Fruit fly (Drosophila melanogaster) whole organism, embryonic: ENCODE measurements around the gene Dh44.
A peak's percentile ranks its signal among the peaks of the same experiment; 100 is the strongest.

Experiments used
- ATbp ChIP-seq: fragments of 200-800 bp; sonication (Bioruptor generic); optimal IDR thresholded peaks from 2 replicates; lab custom pipeline; 2017; ENCODE audit warnings: missing biosample characterization, mild to moderate bottlenecking, missing genetic modification characterization, missing genetic modification reagents
- Ada2b ChIP-seq: fragments of 200-800 bp; sonication (Bioruptor generic); IDR thresholded peaks from 2 replicates; pipeline ENCODE4 v1.3.6; 2022; ENCODE audit warnings: missing biosample characterization, missing genetic modification characterization
- Atf3 ChIP-seq: fragments of 200-800 bp; sonication (Bioruptor generic); optimal IDR thresholded peaks from 3 replicates; lab custom pipeline; 2016; ENCODE audit warnings: missing biosample characterization, missing genetic modification characterization
- BEAF-32 ChIP-seq: fragments of 200-800 bp; sonication (Bioruptor generic); optimal IDR thresholded peaks from 3 replicates; lab custom pipeline; 2017; ENCODE audit warnings: missing biosample characterization, missing genetic modification characterization, mild to moderate bottlenecking, moderate library complexity, missing genetic modification reagents
- C15 ChIP-seq: fragments of 200-800 bp; sonication (Bioruptor generic); IDR thresholded peaks from 3 replicates; pipeline ENCODE4 v1.3.6; 2022; ENCODE audit warnings: missing biosample characterization, missing genetic modification characterization
- CG10565 ChIP-seq: fragments of 200-800 bp; sonication (Bioruptor generic); optimal IDR thresholded peaks from 3 replicates; lab custom pipeline; 2016; ENCODE audit warnings: missing biosample characterization, mild to moderate bottlenecking, missing genetic modification characterization
- CG12104 ChIP-seq: fragments of 200-800 bp; sonication (Bioruptor generic); optimal IDR thresholded peaks from 3 replicates; lab custom pipeline; 2016; ENCODE audit warnings: missing biosample characterization, missing genetic modification characterization
- CG12155 ChIP-seq: fragments of 200-800 bp; sonication (Bioruptor generic); optimal IDR thresholded peaks from 3 replicates; lab custom pipeline; 2016; ENCODE audit warnings: missing biosample characterization, missing genetic modification characterization
- CG13894 ChIP-seq: fragments of 200-800 bp; sonication (Bioruptor generic); optimal IDR thresholded peaks from 3 replicates; lab custom pipeline; 2018; ENCODE audit warnings: missing biosample characterization, mild to moderate bottlenecking, missing genetic modification characterization, moderate library complexity
- CG14014 ChIP-seq: fragments of 200-800 bp; sonication (Bioruptor generic); IDR thresholded peaks from 2 replicates; pipeline ENCODE4 v1.3.6; 2022; ENCODE audit warnings: missing biosample characterization, missing genetic modification characterization
- CG1603 ChIP-seq: fragments of 200-800 bp; sonication (Bioruptor generic); optimal IDR thresholded peaks from 2 replicates; lab custom pipeline; 2019; ENCODE audit warnings: missing biosample characterization, mild to moderate bottlenecking, missing genetic modification characterization, moderate library complexity
- CG17829 ChIP-seq: fragments of 200-800 bp; optimal IDR thresholded peaks from 2 replicates; lab custom pipeline; 2019; ENCODE audit warnings: missing biosample characterization, mild to moderate bottlenecking, missing genetic modification characterization, moderate library complexity
- CG1792 ChIP-seq: fragments of 200-800 bp; sonication (Bioruptor generic); optimal IDR thresholded peaks from 2 replicates; lab custom pipeline; 2016; ENCODE audit warnings: missing biosample characterization, missing genetic modification characterization
- CG32532 ChIP-seq: fragments of 200-800 bp; sonication (Bioruptor generic); IDR thresholded peaks from 2 replicates; pipeline ENCODE4 v1.3.6; 2022; ENCODE audit warnings: missing biosample characterization, missing genetic modification characterization
- CG34422 ChIP-seq: fragments of 200-800 bp; sonication (Bioruptor generic); IDR thresholded peaks from 3 replicates; pipeline ENCODE4 v1.3.6; 2022; ENCODE audit warnings: missing biosample characterization, missing genetic modification characterization
- CG4854 ChIP-seq: fragments of 200-800 bp; sonication (Bioruptor generic); optimal IDR thresholded peaks from 2 replicates; lab custom pipeline; 2016; ENCODE audit warnings: missing biosample characterization, missing genetic modification characterization, inconsistent platforms
- CG6854 ChIP-seq: fragments of 200-800 bp; sonication (Bioruptor generic); optimal IDR thresholded peaks from 3 replicates; lab custom pipeline; 2017; ENCODE audit warnings: missing biosample characterization, mild to moderate bottlenecking, missing genetic modification characterization
- CG7357 ChIP-seq: fragments of 200-800 bp; sonication (Bioruptor generic); IDR thresholded peaks from 3 replicates; pipeline ENCODE4 v1.3.6; 2022; ENCODE audit warnings: missing biosample characterization, missing genetic modification characterization
- CG7372 ChIP-seq: fragments of 200-800 bp; sonication (Bioruptor generic); IDR thresholded peaks from 2 replicates; pipeline ENCODE4 v1.3.6; 2022; ENCODE audit warnings: missing biosample characterization, missing genetic modification characterization
- CG7786 ChIP-seq: fragments of 200-800 bp; sonication (Bioruptor generic); optimal IDR thresholded peaks from 2 replicates; lab custom pipeline; 2016; ENCODE audit warnings: missing biosample characterization, missing genetic modification characterization
- CG8944 ChIP-seq: fragments of 200-800 bp; sonication (Bioruptor generic); optimal IDR thresholded peaks from 3 replicates; lab custom pipeline; 2016; ENCODE audit warnings: missing biosample characterization, missing genetic modification characterization
- CG9727 ChIP-seq: fragments of 200-800 bp; sonication (Bioruptor generic); optimal IDR thresholded peaks from 3 replicates; lab custom pipeline; 2017; ENCODE audit warnings: missing biosample characterization, mild to moderate bottlenecking, missing genetic modification characterization
- Drgx ChIP-seq: fragments of 200-800 bp; sonication (Bioruptor generic); IDR thresholded peaks from 2 replicates; pipeline ENCODE4 v1.3.6; 2022; ENCODE audit warnings: missing biosample characterization, missing genetic modification characterization
- GATAe ChIP-seq: fragments of 200-800 bp; sonication (Bioruptor generic); conservative IDR thresholded peaks from 2 replicates; pipeline ENCODE4 v1.3.6; 2022; ENCODE audit warnings: missing biosample characterization, missing genetic modification characterization
- HHEX ChIP-seq: fragments of 200-800 bp; sonication (Bioruptor generic); optimal IDR thresholded peaks from 3 replicates; lab custom pipeline; 2017; ENCODE audit warnings: missing biosample characterization, mild to moderate bottlenecking, missing genetic modification characterization, missing genetic modification reagents
- HLH54F ChIP-seq: fragments of 200-800 bp; sonication (Bioruptor generic); optimal IDR thresholded peaks from 3 replicates; lab custom pipeline; 2016; ENCODE audit warnings: missing biosample characterization, missing genetic modification characterization
- NC2β ChIP-seq: fragments of 200-800 bp; sonication (Bioruptor generic); optimal IDR thresholded peaks from 2 replicates; lab custom pipeline; 2016; ENCODE audit warnings: missing biosample characterization, missing genetic modification characterization
- NFAT ChIP-seq: fragments of 200-800 bp; sonication (Bioruptor generic); IDR thresholded peaks from 2 replicates; pipeline ENCODE4 v1.3.6; 2022; ENCODE audit warnings: missing biosample characterization, missing genetic modification characterization
- PHDP ChIP-seq: fragments of 200-800 bp; sonication (Bioruptor generic); optimal IDR thresholded peaks from 3 replicates; lab custom pipeline; 2018; ENCODE audit warnings: missing biosample characterization, mild to moderate bottlenecking, missing genetic modification characterization, moderate library complexity
- Ravus ChIP-seq: fragments of 200-800 bp; sonication (Bioruptor generic); IDR thresholded peaks from 2 replicates; pipeline ENCODE4 v1.3.6; 2022; ENCODE audit warnings: missing biosample characterization, missing genetic modification characterization
- Spps ChIP-seq: fragments of 200-800 bp; sonication (Bioruptor generic); optimal IDR thresholded peaks from 2 replicates; lab custom pipeline; 2018; ENCODE audit warnings: missing biosample characterization, mild to moderate bottlenecking, missing genetic modification characterization
- Ssrp ChIP-seq: fragments of 200-800 bp; sonication (Bioruptor generic); optimal IDR thresholded peaks from 2 replicates; lab custom pipeline; 2018; ENCODE audit warnings: missing biosample characterization, mild to moderate bottlenecking, missing genetic modification characterization, moderate library complexity
- Xrp1 ChIP-seq: fragments of 200-800 bp; sonication (Bioruptor generic); IDR thresholded peaks from 2 replicates; pipeline ENCODE4 v1.3.6; 2022; ENCODE audit warnings: missing biosample characterization, missing genetic modification characterization
- bab2 ChIP-seq: fragments of 200-800 bp; sonication (Bioruptor generic); optimal IDR thresholded peaks from 2 replicates; lab custom pipeline; 2016; ENCODE audit warnings: missing biosample characterization, missing genetic modification characterization
- chif ChIP-seq, 2 experiments: fragments of 200-800 bp; sonication (Bioruptor generic); optimal IDR thresholded peaks; 3 replicates each; lab custom pipeline; 2016; ENCODE audit warnings: missing biosample characterization in 2 of 2, missing genetic modification characterization in 2 of 2
- fd3F ChIP-seq: fragments of 200-800 bp; sonication (Bioruptor generic); optimal IDR thresholded peaks from 2 replicates; lab custom pipeline; 2018; ENCODE audit warnings: missing biosample characterization, mild to moderate bottlenecking, missing genetic modification characterization, moderate library complexity
- gce ChIP-seq: fragments of 200-800 bp; sonication (Bioruptor generic); IDR thresholded peaks from 3 replicates; pipeline ENCODE4 v1.3.6; 2022; ENCODE audit warnings: missing biosample characterization, missing genetic modification characterization
- hth ChIP-seq: fragments of >200 bp; optimal IDR thresholded peaks from 2 replicates; lab custom pipeline; 2017; ENCODE audit warnings: inconsistent platforms
- ken ChIP-seq: fragments of 200-800 bp; sonication (Bioruptor generic); IDR thresholded peaks from 3 replicates; pipeline ENCODE4 v1.3.6; 2022; ENCODE audit warnings: missing biosample characterization, missing genetic modification characterization
- lbe ChIP-seq: fragments of 200-800 bp; sonication (Bioruptor generic); optimal IDR thresholded peaks from 2 replicates; lab custom pipeline; 2016; ENCODE audit warnings: missing biosample characterization, mild to moderate bottlenecking, missing genetic modification characterization
- mirr ChIP-seq: fragments of 200-800 bp; sonication (Bioruptor generic); optimal IDR thresholded peaks from 3 replicates; lab custom pipeline; 2018; ENCODE audit warnings: missing biosample characterization, mild to moderate bottlenecking, missing genetic modification characterization
- oc ChIP-seq: fragments of 200-800 bp; sonication (Bioruptor generic); optimal IDR thresholded peaks from 2 replicates; lab custom pipeline; 2018; ENCODE audit warnings: missing biosample characterization, mild to moderate bottlenecking, missing genetic modification characterization, moderate library complexity
- pzg ChIP-seq: fragments of 200-800 bp; sonication (Bioruptor generic); optimal IDR thresholded peaks from 3 replicates; lab custom pipeline; 2018; ENCODE audit warnings: missing biosample characterization, mild to moderate bottlenecking, missing genetic modification characterization, moderate library complexity
- repo ChIP-seq: fragments of 200-800 bp; sonication (Bioruptor generic); optimal IDR thresholded peaks from 2 replicates; lab custom pipeline; 2016; ENCODE audit warnings: missing biosample characterization, missing genetic modification characterization
- ro ChIP-seq: fragments of 200-800 bp; sonication (Bioruptor generic); IDR thresholded peaks from 2 replicates; pipeline ENCODE4 v1.3.6; 2022; ENCODE audit warnings: missing biosample characterization, missing genetic modification characterization
- row ChIP-seq: fragments of 200-800 bp; sonication (Bioruptor generic); IDR thresholded peaks from 3 replicates; pipeline ENCODE4 v1.3.6; 2022; ENCODE audit warnings: missing biosample characterization, missing genetic modification characterization
- salm ChIP-seq: fragments of 200-800 bp; sonication (Bioruptor generic); optimal IDR thresholded peaks from 2 replicates; lab custom pipeline; 2018; ENCODE audit warnings: missing biosample characterization, mild to moderate bottlenecking, missing genetic modification characterization
- sc ChIP-seq, 3 experiments: fragments of >200 bp in 2 of 3; fragments of 200-800 bp in 1 of 3; sonication (Bioruptor generic) in 1 of 3; optimal IDR thresholded peaks; 2 replicates in 2 of 3; 3 replicates in 1 of 3; lab custom pipeline; 2017; ENCODE audit warnings: mild to moderate bottlenecking in 1 of 3, missing biosample characterization in 1 of 3, missing genetic modification characterization in 1 of 3, missing genetic modification reagents in 1 of 3
- ssp ChIP-seq: fragments of 200-800 bp; sonication (Bioruptor generic); IDR thresholded peaks from 2 replicates; pipeline ENCODE4 v1.3.6; 2022; ENCODE audit warnings: missing biosample characterization, missing genetic modification characterization
- tin ChIP-seq: fragments of 200-800 bp; sonication (Bioruptor generic); optimal IDR thresholded peaks from 3 replicates; lab custom pipeline; 2016; ENCODE audit warnings: missing biosample characterization, missing genetic modification characterization
- vvl ChIP-seq: fragments of 200-800 bp; sonication (Bioruptor generic); IDR thresholded peaks from 2 replicates; pipeline ENCODE4 v1.3.6; 2022; ENCODE audit warnings: missing biosample characterization, missing genetic modification characterization
- zfh1 ChIP-seq: fragments of 200-800 bp; sonication (Bioruptor generic); IDR thresholded peaks from 3 replicates; pipeline ENCODE4 v1.3.6; 2022; ENCODE audit warnings: missing biosample characterization, missing genetic modification characterization

Dh44 gene

DNA sequence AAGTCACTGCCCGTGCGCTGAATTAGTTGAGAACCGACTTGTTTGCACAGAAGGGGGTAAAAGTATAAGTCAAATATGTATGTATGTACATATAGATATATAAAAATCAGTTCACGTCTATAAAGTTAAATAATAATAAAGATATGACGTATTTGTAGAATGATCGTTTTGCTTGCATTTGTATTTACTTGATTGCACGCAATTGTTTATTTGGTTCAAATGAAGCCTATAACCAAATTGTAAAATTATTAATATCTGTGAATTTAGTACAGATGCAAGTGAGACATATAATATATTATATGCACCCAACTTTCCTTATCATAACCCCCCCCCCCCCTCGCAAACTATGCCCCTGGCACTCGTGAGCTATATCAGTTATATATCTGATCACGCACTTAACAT lies 37.4 kb upstream of the Dh44 start (continued):
- TF ChIP-seq ATbp (GFP tag; lab: Kevin White, UChicago) (peak; percentile 67), ssp (no peak), Atf3 (no peak), repo (GFP tag; lab: Kevin White, UChicago) (no peak), lbe (no peak), CG7786 (GFP tag; lab: Kevin White, UChicago) (no peak), CG14014 (GFP tag; lab: Robert Waterston, UW) (no peak), HLH54F (GFP tag; lab: Kevin White, UChicago) (no peak), NC2β (no peak), CG8944 (GFP tag; lab: Kevin White, UChicago) (no peak), bab2 (GFP tag; lab: Kevin White, UChicago) (no peak), CG12104 (peak; percentile 40), oc (no peak), CG1792 (GFP tag; lab: Kevin White, UChicago) (no peak), CG17829 (tag; lab: Kevin White, UChicago) (no peak), pzg (GFP tag; lab: Kevin White, UChicago) (no peak), mirr (no peak), fd3F (GFP tag; lab: Kevin White, UChicago) (peak; percentile 32), C15 (GFP tag; lab: Robert Waterston, UW) (no peak), CG7357 (no peak), Xrp1 (peak; percentile 50), salm (peak; percentile 15), CG4854 (GFP tag; lab: Kevin White, UChicago) (no peak), PHDP (tag; lab: Kevin White, UChicago) (peak; percentile 61), Spps (tag; lab: Kevin White, UChicago) (no peak), tin (GFP tag; lab: Kevin White, UChicago) (no peak), CG7372 (peak; percentile 24; the same call in 1 of the 2 replicates), GATAe (GFP tag; lab: Robert Waterston, UW) (no peak), Drgx (GFP tag; lab: Robert Waterston, UW) (no peak), CG12155 (GFP tag; lab: Kevin White, UChicago) (no peak), CG34422 (GFP tag; lab: Robert Waterston, UW) (no peak), CG1603 (peak; percentile 29), CG10565 (no peak), CG6854 (GFP tag; lab: Kevin White, UChicago) (peak; percentile 44), ken (GFP tag; lab: Robert Waterston, UW) (no peak), CG9727 (GFP tag; lab: Kevin White, UChicago) (peak; percentile 72), Ada2b (GFP tag; lab: Robert Waterston, UW) (no peak), hth (no peak), CG13894 (tag; lab: Kevin White, UChicago) (peak; percentile 58), sc (optimal IDR thresholded peaks at IDR 0.05; lab: Kevin White, UChicago) (no peak), sc (GFP tag; optimal IDR thresholded peaks at IDR 0.05; lab: Kevin White, UChicago) (no peak), gce (GFP tag; lab: Robert Waterston, UW) (no peak), CG32532 (GFP tag; lab: Robert Waterston, UW) (peak; percentile 57), zfh1 (GFP tag; lab: Robert Waterston, UW) (no peak), vvl (GFP tag; lab: Robert Waterston, UW) (no peak), ro (no peak), NFAT (GFP tag; lab: Robert Waterston, UW) (peak; percentile 40; the same call in 1 of the 2 replicates), HHEX (GFP tag; lab: Kevin White, UChicago) (peak; percentile 55), Ssrp (peak; percentile 4), BEAF-32 (GFP tag; lab: Kevin White, UChicago) (no peak), row (GFP tag; lab: Robert Waterston, UW) (0 out of 3 replicates have a peak, but pooled peaks have one; percentile 14), Ravus (GFP tag; lab: Robert Waterston, UW) (no peak), chif (GFP tag; optimal IDR thresholded peaks at IDR 0.05; lab: Kevin White, UChicago) (no peak)
